Fruit fly (Drosophila melanogaster) Kc167 (cell line): ENCODE data around the gene CG4558.

Experiments used
- Myc ChIP-seq: fragments of >200 bp; optimal IDR thresholded peaks from 2 replicates; lab custom pipeline; 2017; ENCODE audit warnings: missing external identifiers
- Sin3A ChIP-seq: fragments of >200 bp; optimal IDR thresholded peaks from 2 replicates; lab custom pipeline; 2018; ENCODE audit warnings: missing external identifiers
- insv ChIP-seq: fragments of >200 bp; optimal IDR thresholded peaks from 3 replicates; lab custom pipeline; 2018; ENCODE audit warnings: missing external identifiers
- psq ChIP-seq: fragments of >200 bp; optimal IDR thresholded peaks from 2 replicates; lab custom pipeline; 2017; ENCODE audit warnings: missing external identifiers
- ttk ChIP-seq: sonication (Bioruptor generic); optimal IDR thresholded peaks from 2 replicates; lab custom pipeline; 2017; ENCODE audit warnings: missing external identifiers

DNA sequence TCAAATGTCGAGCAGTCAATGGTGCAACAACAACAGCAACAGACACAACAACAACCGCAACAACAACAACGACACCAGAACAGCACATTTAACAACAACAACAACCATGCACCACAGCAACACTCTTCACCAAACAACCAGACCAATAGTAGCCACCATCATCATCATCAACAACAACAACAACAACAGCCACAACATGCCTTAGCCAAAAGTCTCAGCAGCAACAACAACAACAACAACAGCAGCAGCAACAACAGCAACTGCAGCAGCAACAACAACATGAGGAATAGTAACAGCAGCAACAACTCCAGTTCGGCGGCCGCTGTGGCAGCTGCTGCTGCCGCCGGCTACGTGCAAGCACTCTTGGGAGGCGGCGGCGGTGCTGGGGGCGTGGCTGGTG lies 26.8 kb downstream of the CG4558 start:
- TF ChIP-seq ttk (lab: Kevin White, UChicago): no peak
- no peak for TF ChIP-seq psq (lab: Kevin White, UChicago)
- TF ChIP-seq Myc (lab: Kevin White, UChicago): no peak
- TF ChIP-seq Sin3A (lab: Kevin White, UChicago): no peak
- no peak for TF ChIP-seq insv
